Fruit fly (Drosophila melanogaster) whole organism, prepupa: ENCODE measurements around the gene CG31793.

Source experiments
- Blimp-1 ChIP-seq: fragments of 200-800 bp; sonication (Bioruptor generic); optimal IDR thresholded peaks from 3 replicates; lab custom pipeline; 2017; ENCODE audit warnings: missing biosample characterization, missing genetic modification characterization, mild to moderate bottlenecking, moderate library complexity, missing genetic modification reagents
- CG10631 ChIP-seq: fragments of 200-800 bp; sonication (Bioruptor generic); optimal IDR thresholded peaks from 2 replicates; lab custom pipeline; 2016; ENCODE audit warnings: missing biosample characterization, missing genetic modification characterization
- CG11294 ChIP-seq: fragments of 200-800 bp; sonication (Bioruptor generic); IDR thresholded peaks from 2 replicates; pipeline ENCODE4 v1.3.6; 2022; ENCODE audit warnings: missing biosample characterization, missing genetic modification characterization
- CG11762 ChIP-seq: fragments of 200-800 bp; sonication (Bioruptor generic); optimal IDR thresholded peaks from 3 replicates; lab custom pipeline; 2016; ENCODE audit warnings: missing biosample characterization, missing genetic modification characterization; ENCODE audit not compliant: insufficient read depth
- CG11902 ChIP-seq: fragments of 200-800 bp; sonication (Bioruptor generic); optimal IDR thresholded peaks from 3 replicates; lab custom pipeline; 2016; ENCODE audit warnings: missing biosample characterization, missing genetic modification characterization
- CG15336 ChIP-seq: fragments of 200-800 bp; sonication (Bioruptor generic); IDR thresholded peaks from 2 replicates; pipeline ENCODE4 v1.3.6; 2022; ENCODE audit warnings: missing biosample characterization, missing genetic modification characterization
- CG16779 ChIP-seq: fragments of 200-800 bp; sonication (Bioruptor generic); optimal IDR thresholded peaks from 3 replicates; lab custom pipeline; 2017; ENCODE audit warnings: missing biosample characterization, mild to moderate bottlenecking, missing genetic modification characterization
- CG3032 ChIP-seq: fragments of 200-800 bp; optimal IDR thresholded peaks from 2 replicates; lab custom pipeline; 2019; ENCODE audit warnings: missing biosample characterization, mild to moderate bottlenecking, missing genetic modification characterization, moderate library complexity
- CG32006 ChIP-seq: fragments of 200-800 bp; sonication (Bioruptor generic); optimal IDR thresholded peaks from 3 replicates; lab custom pipeline; 2017; ENCODE audit warnings: missing biosample characterization, mild to moderate bottlenecking, missing genetic modification characterization
- CG34406 ChIP-seq: fragments of 200-800 bp; sonication (Bioruptor generic); optimal IDR thresholded peaks from 3 replicates; lab custom pipeline; 2016; ENCODE audit warnings: missing biosample characterization, missing genetic modification characterization
- CG3919 ChIP-seq: fragments of 200-800 bp; sonication (Bioruptor generic); optimal IDR thresholded peaks from 3 replicates; lab custom pipeline; 2016; ENCODE audit warnings: missing biosample characterization, missing genetic modification characterization
- CG4318 ChIP-seq: fragments of 200-800 bp; sonication (Bioruptor generic); optimal IDR thresholded peaks from 3 replicates; lab custom pipeline; 2017; ENCODE audit warnings: missing biosample characterization, mild to moderate bottlenecking, missing genetic modification characterization
- CG6163 ChIP-seq: fragments of 200-800 bp; sonication (Bioruptor generic); IDR thresholded peaks from 3 replicates; pipeline ENCODE4 v1.3.6; 2022; ENCODE audit warnings: missing biosample characterization, missing genetic modification characterization
- CG6276 ChIP-seq: fragments of 200-800 bp; sonication (Bioruptor generic); optimal IDR thresholded peaks from 2 replicates; lab custom pipeline; 2017; ENCODE audit warnings: missing biosample characterization, mild to moderate bottlenecking, missing genetic modification characterization
- CG6792 ChIP-seq: fragments of 200-800 bp; sonication (Bioruptor generic); optimal IDR thresholded peaks from 3 replicates; lab custom pipeline; 2016; ENCODE audit warnings: missing biosample characterization, missing genetic modification characterization
- CG6808 ChIP-seq: fragments of 200-800 bp; sonication (Bioruptor generic); optimal IDR thresholded peaks from 3 replicates; lab custom pipeline; 2017; ENCODE audit warnings: missing biosample characterization, missing genetic modification characterization, mild to moderate bottlenecking, moderate library complexity, missing genetic modification reagents
- CG6854 ChIP-seq: fragments of 200-800 bp; sonication (Bioruptor generic); optimal IDR thresholded peaks from 2 replicates; lab custom pipeline; 2017; ENCODE audit warnings: missing biosample characterization, mild to moderate bottlenecking, missing genetic modification characterization
- CG7368 ChIP-seq: fragments of 200-800 bp; sonication (Bioruptor generic); optimal IDR thresholded peaks from 3 replicates; lab custom pipeline; 2016; ENCODE audit warnings: missing biosample characterization, missing genetic modification characterization
- CG8632 ChIP-seq: fragments of 200-800 bp; sonication (Bioruptor generic); optimal IDR thresholded peaks from 3 replicates; lab custom pipeline; 2016; ENCODE audit warnings: missing biosample characterization, missing genetic modification characterization
- CG9139 ChIP-seq: fragments of 200-800 bp; sonication (Bioruptor generic); optimal IDR thresholded peaks from 3 replicates; lab custom pipeline; 2017; ENCODE audit warnings: missing biosample characterization, mild to moderate bottlenecking, missing genetic modification characterization
- Eip75B ChIP-seq: fragments of 200-800 bp; sonication (Bioruptor generic); optimal IDR thresholded peaks from 3 replicates; lab custom pipeline; 2016; ENCODE audit warnings: missing biosample characterization, missing genetic modification characterization
- Eip78C ChIP-seq: fragments of 200-800 bp; sonication (Bioruptor generic); peaks from one replicate; lab custom pipeline; 2016; ENCODE audit warnings: missing biosample characterization, missing genetic modification characterization
- Eip93F ChIP-seq: fragments of 200-800 bp; sonication (Bioruptor generic); optimal IDR thresholded peaks from 2 replicates; lab custom pipeline; 2016; ENCODE audit warnings: missing biosample characterization, mild to moderate bottlenecking, missing genetic modification characterization
- Ets21C ChIP-seq: fragments of 200-800 bp; sonication (Bioruptor generic); optimal IDR thresholded peaks from 3 replicates; lab custom pipeline; 2016; ENCODE audit warnings: missing biosample characterization, missing genetic modification characterization
- Gug ChIP-seq: fragments of 200-800 bp; sonication (Bioruptor generic); IDR thresholded peaks from 2 replicates; pipeline ENCODE4 v1.3.6; 2022; ENCODE audit warnings: missing biosample characterization, missing genetic modification characterization
- Hr39 ChIP-seq: fragments of 200-800 bp; sonication (Bioruptor generic); optimal IDR thresholded peaks from 2 replicates; lab custom pipeline; 2016; ENCODE audit warnings: missing biosample characterization, missing genetic modification characterization
- Hr4 ChIP-seq: fragments of 200-800 bp; sonication (Bioruptor generic); optimal IDR thresholded peaks from 3 replicates; lab custom pipeline; 2016; ENCODE audit warnings: missing biosample characterization, missing genetic modification characterization
- Lpt ChIP-seq: fragments of 200-800 bp; sonication (Bioruptor generic); optimal IDR thresholded peaks from 3 replicates; lab custom pipeline; 2016; ENCODE audit warnings: missing biosample characterization, missing genetic modification characterization
- Met ChIP-seq: fragments of 200-800 bp; sonication (Bioruptor generic); optimal IDR thresholded peaks from 3 replicates; lab custom pipeline; 2016; ENCODE audit warnings: missing biosample characterization, missing genetic modification characterization
- Smox ChIP-seq: fragments of 200-800 bp; sonication (Bioruptor generic); optimal IDR thresholded peaks from 3 replicates; lab custom pipeline; 2016; ENCODE audit warnings: missing biosample characterization, missing genetic modification characterization
- Sox14 ChIP-seq: fragments of 200-800 bp; sonication (Bioruptor generic); optimal IDR thresholded peaks from 3 replicates; lab custom pipeline; 2016; ENCODE audit warnings: missing biosample characterization, missing genetic modification characterization
- Sox15 ChIP-seq: fragments of 200-800 bp; sonication (Bioruptor generic); optimal IDR thresholded peaks from 3 replicates; lab custom pipeline; 2016; ENCODE audit warnings: missing biosample characterization, missing genetic modification characterization
- acj6 ChIP-seq: fragments of 200-800 bp; sonication (Bioruptor generic); optimal IDR thresholded peaks from 3 replicates; lab custom pipeline; 2016; ENCODE audit warnings: missing biosample characterization, missing genetic modification characterization
- cyc ChIP-seq: fragments of 200-800 bp; sonication (Bioruptor generic); optimal IDR thresholded peaks from 3 replicates; lab custom pipeline; 2016; ENCODE audit warnings: missing biosample characterization, missing genetic modification characterization
- dac ChIP-seq: fragments of 200-800 bp; sonication (Bioruptor generic); optimal IDR thresholded peaks from 2 replicates; lab custom pipeline; 2017; ENCODE audit warnings: missing biosample characterization, mild to moderate bottlenecking, missing genetic modification characterization
- dsx ChIP-seq: fragments of 200-800 bp; optimal IDR thresholded peaks from 3 replicates; lab custom pipeline; 2019; ENCODE audit warnings: missing biosample characterization, mild to moderate bottlenecking, missing genetic modification characterization, moderate library complexity; ENCODE audit not compliant: poor library complexity, severe bottlenecking
- eg ChIP-seq: fragments of 200-800 bp; sonication (Bioruptor generic); IDR thresholded peaks from 3 replicates; pipeline ENCODE4 v1.3.6; 2022; ENCODE audit warnings: missing biosample characterization, missing genetic modification characterization
- esn ChIP-seq: fragments of 200-800 bp; sonication (Bioruptor generic); optimal IDR thresholded peaks from 2 replicates; lab custom pipeline; 2016; ENCODE audit warnings: missing biosample characterization, mild to moderate bottlenecking, missing genetic modification characterization, moderate library complexity
- fd85E ChIP-seq: fragments of 200-800 bp; sonication (Bioruptor generic); optimal IDR thresholded peaks from 3 replicates; lab custom pipeline; 2016; ENCODE audit warnings: missing biosample characterization, missing genetic modification characterization
- fkh ChIP-seq: fragments of 200-800 bp; sonication (Bioruptor generic); optimal IDR thresholded peaks from 3 replicates; lab custom pipeline; 2017; ENCODE audit warnings: missing biosample characterization, mild to moderate bottlenecking, missing genetic modification characterization, moderate library complexity
- lz ChIP-seq: fragments of 200-800 bp; sonication (Bioruptor generic); optimal IDR thresholded peaks from 3 replicates; lab custom pipeline; 2016; ENCODE audit warnings: missing biosample characterization, missing genetic modification characterization
- net ChIP-seq: fragments of 200-800 bp; sonication (Bioruptor generic); optimal IDR thresholded peaks from 3 replicates; lab custom pipeline; 2016; ENCODE audit warnings: missing biosample characterization, missing genetic modification characterization
- salr ChIP-seq, 2 experiments: fragments of 200-800 bp; sonication (Bioruptor generic); optimal IDR thresholded peaks; 3 replicates each; lab custom pipeline; 2016 to 2018; ENCODE audit warnings: missing biosample characterization in 2 of 2, missing genetic modification characterization in 2 of 2, mild to moderate bottlenecking in 1 of 2
- spab ChIP-seq: fragments of 200-800 bp; sonication (Bioruptor generic); optimal IDR thresholded peaks from 2 replicates; lab custom pipeline; 2017; ENCODE audit warnings: missing biosample characterization, mild to moderate bottlenecking, missing genetic modification characterization, missing genetic modification reagents
- vri ChIP-seq: fragments of 200-800 bp; sonication (Bioruptor generic); optimal IDR thresholded peaks from 3 replicates; lab custom pipeline; 2016; ENCODE audit warnings: missing biosample characterization, mild to moderate bottlenecking, missing genetic modification characterization

The CG31793 gene

dm6 chr2L:18981947-18982579, 21.1 kb upstream of the CG31793 start (continued):
- TF ChIP-seq CG7368 (GFP tag; lab: Kevin White, UChicago) (peak; percentile 36), salr (GFP tag; optimal IDR thresholded peaks at IDR 0.05; lab: Kevin White, UChicago) (peak in 1 of 2 experiments; percentile 75), CG16779 (peak; percentile 57), fkh (GFP tag; lab: Kevin White, UChicago) (no peak), dsx (peak; percentile 69), vri (GFP tag; lab: Kevin White, UChicago) (no peak), CG15336 (GFP tag; lab: Robert Waterston, UW) (peak; percentile 93), lz (GFP tag; lab: Kevin White, UChicago) (peak; percentile 21), CG3919 (GFP tag; lab: Kevin White, UChicago) (peak; percentile 66), Eip78C (GFP tag; lab: Kevin White, UChicago) (peak; percentile 88), Sox15 (GFP tag; lab: Kevin White, UChicago) (peak; percentile 10), CG6276 (GFP tag; lab: Kevin White, UChicago) (peak; percentile 86), Hr4 (GFP tag; lab: Kevin White, UChicago) (peak; percentile 88)

- TF ChIP-seq CG3032 (tag; lab: Kevin White, UChicago) = peak; percentile 6
- TF ChIP-seq net (GFP tag; lab: Kevin White, UChicago) = no peak
- peak; percentile 17 for TF ChIP-seq Eip75B (GFP tag; lab: Kevin White, UChicago)
- TF ChIP-seq CG10631 = peak; percentile 34
- no peak for TF ChIP-seq fd85E (GFP tag; lab: Kevin White, UChicago)
- TF ChIP-seq Lpt (GFP tag; lab: Kevin White, UChicago) = no peak
- peak; percentile 29 for TF ChIP-seq Smox (GFP tag; lab: Kevin White, UChicago)
- peak; percentile 5 for TF ChIP-seq CG6792 (GFP tag; lab: Kevin White, UChicago)
- TF ChIP-seq spab (GFP tag; lab: Kevin White, UChicago) = no peak
- TF ChIP-seq CG7368 (GFP tag; lab: Kevin White, UChicago) = no peak
- no peak for TF ChIP-seq eg
- no peak for TF ChIP-seq CG6163
- no peak for TF ChIP-seq CG6854 (GFP tag; lab: Kevin White, UChicago)
- no peak for TF ChIP-seq dac (GFP tag; lab: Kevin White, UChicago)
- no peak for TF ChIP-seq CG3919 (GFP tag; lab: Kevin White, UChicago)
- TF ChIP-seq CG15336 (GFP tag; lab: Robert Waterston, UW) = no peak
- TF ChIP-seq fkh (GFP tag; lab: Kevin White, UChicago) = no peak
- no peak for TF ChIP-seq Eip93F (GFP tag; lab: Kevin White, UChicago)
- TF ChIP-seq CG11294 = no peak
- TF ChIP-seq CG9139 (GFP tag; lab: Kevin White, UChicago) = no peak
- TF ChIP-seq CG8632 (GFP tag; lab: Kevin White, UChicago) = peak; percentile 19
- peak; percentile 73 for TF ChIP-seq Eip78C (GFP tag; lab: Kevin White, UChicago)
- TF ChIP-seq lz (GFP tag; lab: Kevin White, UChicago) = peak; percentile 44
- no peak for TF ChIP-seq CG11762 (GFP tag; lab: Kevin White, UChicago)
- TF ChIP-seq Gug = no peak
- TF ChIP-seq Hr39 (GFP tag; lab: Kevin White, UChicago) = peak; percentile 35
- peak; percentile 33 for TF ChIP-seq CG34406 (GFP tag; lab: Kevin White, UChicago)
- TF ChIP-seq CG16779 = no peak
- no peak for TF ChIP-seq Hr4 (GFP tag; lab: Kevin White, UChicago)
- no peak for TF ChIP-seq vri (GFP tag; lab: Kevin White, UChicago)
- no peak for TF ChIP-seq CG11902 (GFP tag; lab: Kevin White, UChicago)
- no peak for TF ChIP-seq CG4318
- peak; percentile 48 for TF ChIP-seq Sox14 (GFP tag; lab: Kevin White, UChicago)
- TF ChIP-seq esn (GFP tag; lab: Kevin White, UChicago) = peak; percentile 52
- TF ChIP-seq CG32006 (GFP tag; lab: Kevin White, UChicago) = peak; percentile 36
- peak; percentile 40 for TF ChIP-seq dsx
- no peak for TF ChIP-seq CG6808 (GFP tag; lab: Kevin White, UChicago)
- no peak for TF ChIP-seq cyc (GFP tag; lab: Kevin White, UChicago)
- no peak for TF ChIP-seq Blimp-1 (GFP tag; lab: Kevin White, UChicago)
- peak; percentile 51 for TF ChIP-seq acj6 (GFP tag; lab: Kevin White, UChicago)
- no peak for TF ChIP-seq Ets21C (GFP tag; lab: Kevin White, UChicago)
- TF ChIP-seq Met = peak; percentile 42
Measured at dm6 chr2L:18982826-18983758, 20.1 kb upstream of the CG31793 start.
